Fruit fly (Drosophila melanogaster): Measurements from ENCODE around the gene CG13901.

Gene CG13901

DNA sequence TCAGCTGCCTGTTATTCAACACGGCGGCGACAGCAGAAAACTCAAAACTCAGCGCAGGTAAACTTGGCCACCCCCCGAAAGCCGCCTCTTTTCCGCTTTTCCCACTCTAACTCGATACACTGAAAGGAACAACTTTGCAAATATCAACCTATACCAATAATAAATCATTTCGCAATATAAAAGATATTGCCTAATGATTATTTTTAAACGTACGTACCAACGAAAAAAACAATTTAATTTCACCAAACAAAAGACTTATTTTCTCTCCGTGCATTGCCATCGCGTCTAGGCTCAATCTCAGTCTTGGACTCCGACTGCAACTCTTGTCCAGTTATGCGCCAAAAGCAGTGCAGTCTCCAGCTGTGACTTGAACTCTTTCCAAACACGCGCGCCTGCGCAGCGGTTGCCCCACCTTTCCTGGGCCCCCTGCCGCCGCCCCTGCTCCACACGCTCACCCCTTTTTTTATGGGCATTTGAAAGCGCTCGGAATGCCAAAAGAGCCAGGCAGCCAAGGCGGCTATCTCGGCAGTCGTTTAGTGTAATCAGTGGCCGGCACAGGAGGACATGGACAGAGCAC is 31.9 kb downstream of the CG13901 start:
- TF ChIP-seq Chrac-16 (GFP tag; optimal IDR thresholded peaks at IDR 0.05), result peak; percentile 57
- TF ChIP-seq amos (GFP tag; IDR thresholded peaks at IDR 0.05; ENCODE audit: partially characterized antibody), result no peak
- TF ChIP-seq CG3726 (GFP tag; IDR thresholded peaks at IDR 0.05), result peak; percentile 56; the same call in 1 of the 3 replicates
- TF ChIP-seq trh (GFP tag; optimal IDR thresholded peaks at IDR 0.05), result no peak
- no peak for TF ChIP-seq dan (GFP tag; IDR thresholded peaks at IDR 0.05)
- TF ChIP-seq Jarid2 (GFP tag; optimal IDR thresholded peaks at IDR 0.05), result no peak
- TF ChIP-seq CG4617 (GFP tag; optimal IDR thresholded peaks at IDR 0.05; ENCODE audit: borderline replicate concordance), result no peak
- TF ChIP-seq CkIIα-i1 (GFP tag; IDR thresholded peaks at IDR 0.05), result no peak
- TF ChIP-seq CG3407 (GFP tag; optimal IDR thresholded peaks at IDR 0.05), result peak; percentile 4
- peak; percentile 58 for TF ChIP-seq unpg (GFP tag; optimal IDR thresholded peaks at IDR 0.05)
- no peak for TF ChIP-seq CG2129 (GFP tag; IDR thresholded peaks at IDR 0.05; ENCODE audit: partially characterized antibody)
- TF ChIP-seq CG12104 (GFP tag; optimal IDR thresholded peaks at IDR 0.05), result peak; percentile 6
- peak; percentile 39 for TF ChIP-seq CG13424 (tag; optimal IDR thresholded peaks at IDR 0.05)
- TF ChIP-seq CG17359 (tag; optimal IDR thresholded peaks at IDR 0.05), result peak; percentile 76
- peak; percentile 5 for TF ChIP-seq Sry-δ (GFP tag; optimal IDR thresholded peaks at IDR 0.05)
- TF ChIP-seq Mad (GFP tag; optimal IDR thresholded peaks at IDR 0.05), result no peak
- no peak for TF ChIP-seq tx (GFP tag; optimal IDR thresholded peaks at IDR 0.05)
- TF ChIP-seq CrebB (tag; optimal IDR thresholded peaks at IDR 0.05), result no peak
- TF ChIP-seq zen (tag; optimal IDR thresholded peaks at IDR 0.05), result peak; percentile 65
- 0 out of 2 replicates have a peak, but pooled peaks have one; percentile 23 for TF ChIP-seq ssp (GFP tag; IDR thresholded peaks at IDR 0.05)
- peak; percentile 58 for TF ChIP-seq Fer1 (GFP tag; optimal IDR thresholded peaks at IDR 0.05)
- TF ChIP-seq lmd (GFP tag; IDR thresholded peaks at IDR 0.05), result peak; percentile 69
- TF ChIP-seq gsb-n (tag; optimal IDR thresholded peaks at IDR 0.05), result peak; percentile 48
- TF ChIP-seq sug (tag; optimal IDR thresholded peaks at IDR 0.05), result no peak
- no peak for TF ChIP-seq CG8359 (GFP tag; optimal IDR thresholded peaks at IDR 0.05; ENCODE audit: borderline replicate concordance)
- TF ChIP-seq fd102C (GFP tag; optimal IDR thresholded peaks at IDR 0.05), result no peak
- TF ChIP-seq Atf3 (GFP tag; optimal IDR thresholded peaks at IDR 0.05), result peak; percentile 15
- peak; percentile 58 for TF ChIP-seq ind (GFP tag; optimal IDR thresholded peaks at IDR 0.05)
- TF ChIP-seq ac (GFP tag; optimal IDR thresholded peaks at IDR 0.05), result no peak
- TF ChIP-seq Hr51 (GFP tag; optimal IDR thresholded peaks at IDR 0.05), result peak in 1 of 2 experiments; percentile 55
- peak; percentile 68 for TF ChIP-seq CG4820 (GFP tag; optimal IDR thresholded peaks at IDR 0.05)
- no peak for TF ChIP-seq CG4707 (GFP tag; optimal IDR thresholded peaks at IDR 0.05)
- TF ChIP-seq slou (GFP tag; optimal IDR thresholded peaks at IDR 0.05), result no peak
- TF ChIP-seq stwl (tag; optimal IDR thresholded peaks at IDR 0.05), result no peak
- peak; percentile 38; the same call in 1 of the 2 replicates for TF ChIP-seq sens-2 (GFP tag; IDR thresholded peaks at IDR 0.05)
- no peak for TF ChIP-seq cg (GFP tag; optimal IDR thresholded peaks at IDR 0.05)
- peak; percentile 49 for TF ChIP-seq CG10267 (tag; optimal IDR thresholded peaks at IDR 0.05)
- no peak for TF ChIP-seq Dip2 (GFP tag; IDR thresholded peaks at IDR 0.05)
- TF ChIP-seq ham (GFP tag; IDR thresholded peaks at IDR 0.05), result no peak
- TF ChIP-seq B-H1 (GFP tag; IDR thresholded peaks at IDR 0.05), result no peak; the same call in 2 of the 3 replicates
- peak; percentile 57; the same call in 1 of the 2 replicates for TF ChIP-seq sob (GFP tag; IDR thresholded peaks at IDR 0.05)
- TF ChIP-seq CG7745 (tag; optimal IDR thresholded peaks at IDR 0.05), result no peak
- TF ChIP-seq CG15269 (tag; optimal IDR thresholded peaks at IDR 0.05), result peak; percentile 23
- TF ChIP-seq odd (GFP tag; optimal IDR thresholded peaks at IDR 0.05), result peak; percentile 8
- no peak for TF ChIP-seq corto (GFP tag; optimal IDR thresholded peaks at IDR 0.05)
- peak; percentile 9 for TF ChIP-seq CG31365 (tag; optimal IDR thresholded peaks at IDR 0.05)
- TF ChIP-seq CG17829 (tag; optimal IDR thresholded peaks at IDR 0.05), result peak; percentile 59
- TF ChIP-seq Fer3 (tag; optimal IDR thresholded peaks at IDR 0.05), result peak; percentile 21
- TF ChIP-seq CG33213 (GFP tag; optimal IDR thresholded peaks at IDR 0.05), result peak; percentile 9

All from whole organism, embryonic.